Worm (Caenorhabditis elegans): ENCODE data around the gene W04G3.7.

Gene W04G3.7

ce11 chrX:11057028-11057427 lies 28.0 kb downstream of the W04G3.7 start, which contains the start of gene lpr-3:
Gene lpr-3, plus strand, starts transcription at chrX:11057401.
- TF ChIP-seq T22C8.4 (GFP tag; IDR thresholded peaks at IDR 0.05) (no peak), tab-1 (GFP tag; IDR thresholded peaks at IDR 0.05) (no peak), klf-2 (GFP tag; conservative IDR thresholded peaks at IDR 0.05) (no peak), flt-1 (GFP tag; IDR thresholded peaks at IDR 0.05) (no peak), ref-1 (GFP tag; conservative IDR thresholded peaks at IDR 0.05) (no peak), med-1 (GFP tag; optimal IDR thresholded peaks at IDR 0.05; ENCODE audit: insufficient read depth) (no peak), cog-1 (tag; optimal IDR thresholded peaks at IDR 0.05) (no peak), ztf-23 (GFP tag; IDR thresholded peaks at IDR 0.05) (no peak), ztf-29 (GFP tag; IDR thresholded peaks at IDR 0.05) (no peak)

ce11 chrX:11053615-11054014 lies 31.4 kb downstream of the W04G3.7 start, which contains the start of gene C09F12.2:
Gene C09F12.2, plus strand, starts transcription at chrX:11053915.
- TF ChIP-seq ref-1 (GFP tag; conservative IDR thresholded peaks at IDR 0.05), result no peak
- no peak for TF ChIP-seq flt-1 (GFP tag; IDR thresholded peaks at IDR 0.05)
- TF ChIP-seq T22C8.4 (GFP tag; IDR thresholded peaks at IDR 0.05), result no peak
- TF ChIP-seq tab-1 (GFP tag; IDR thresholded peaks at IDR 0.05), result no peak
- TF ChIP-seq klf-2 (GFP tag; conservative IDR thresholded peaks at IDR 0.05), result no peak
- TF ChIP-seq med-1 (GFP tag; optimal IDR thresholded peaks at IDR 0.05; ENCODE audit: insufficient read depth), result no peak
- TF ChIP-seq cog-1 (tag; optimal IDR thresholded peaks at IDR 0.05), result no peak
- no peak for TF ChIP-seq ztf-29 (GFP tag; IDR thresholded peaks at IDR 0.05)
- TF ChIP-seq ztf-23 (GFP tag; IDR thresholded peaks at IDR 0.05), result no peak

- TF ChIP-seq flt-1 (GFP tag; IDR thresholded peaks at IDR 0.05), result no peak
- no peak for TF ChIP-seq klf-2 (GFP tag; conservative IDR thresholded peaks at IDR 0.05)
- TF ChIP-seq ztf-29 (GFP tag; IDR thresholded peaks at IDR 0.05), result no peak
- no peak for TF ChIP-seq med-1 (GFP tag; optimal IDR thresholded peaks at IDR 0.05; ENCODE audit: insufficient read depth)
- no peak for TF ChIP-seq ref-1 (GFP tag; conservative IDR thresholded peaks at IDR 0.05)
- no peak for TF ChIP-seq ztf-23 (GFP tag; IDR thresholded peaks at IDR 0.05)
- TF ChIP-seq T22C8.4 (GFP tag; IDR thresholded peaks at IDR 0.05), result no peak
- no peak for TF ChIP-seq tab-1 (GFP tag; IDR thresholded peaks at IDR 0.05)
- TF ChIP-seq cog-1 (tag; optimal IDR thresholded peaks at IDR 0.05), result no peak
These were observed 34.7 kb downstream of the W04G3.7 start for ce11 chrX:11050335-11050734.

ce11 chrX:11047183-11047582 lies 37.9 kb downstream of the W04G3.7 start, which contains the start of gene clc-1:
Gene clc-1, plus strand, starts transcription at chrX:11047446.
- TF ChIP-seq ztf-29 (GFP tag; IDR thresholded peaks at IDR 0.05) (no peak), cog-1 (tag; optimal IDR thresholded peaks at IDR 0.05) (no peak), flt-1 (GFP tag; IDR thresholded peaks at IDR 0.05) (no peak), ref-1 (GFP tag; conservative IDR thresholded peaks at IDR 0.05) (no peak), T22C8.4 (GFP tag; IDR thresholded peaks at IDR 0.05) (no peak), klf-2 (GFP tag; conservative IDR thresholded peaks at IDR 0.05) (no peak), ztf-23 (GFP tag; IDR thresholded peaks at IDR 0.05) (no peak), med-1 (GFP tag; optimal IDR thresholded peaks at IDR 0.05; ENCODE audit: insufficient read depth) (no peak), tab-1 (GFP tag; IDR thresholded peaks at IDR 0.05) (no peak)

ce11 chrX:11042777-11043176 lies 42.3 kb downstream of the W04G3.7 start, which contains the start of gene C09F12.3:
Gene C09F12.3, minus strand, starts transcription at chrX:11042877.
- TF ChIP-seq T22C8.4 (GFP tag; IDR thresholded peaks at IDR 0.05), result no peak
- TF ChIP-seq med-1 (GFP tag; optimal IDR thresholded peaks at IDR 0.05; ENCODE audit: insufficient read depth), result no peak
- TF ChIP-seq ztf-23 (GFP tag; IDR thresholded peaks at IDR 0.05), result no peak
- TF ChIP-seq flt-1 (GFP tag; IDR thresholded peaks at IDR 0.05), result no peak
- TF ChIP-seq ztf-29 (GFP tag; IDR thresholded peaks at IDR 0.05), result no peak
- TF ChIP-seq klf-2 (GFP tag; conservative IDR thresholded peaks at IDR 0.05), result no peak
- no peak for TF ChIP-seq tab-1 (GFP tag; IDR thresholded peaks at IDR 0.05)
- TF ChIP-seq ref-1 (GFP tag; conservative IDR thresholded peaks at IDR 0.05), result no peak
- TF ChIP-seq cog-1 (tag; optimal IDR thresholded peaks at IDR 0.05), result no peak

- TF ChIP-seq cog-1 (tag; optimal IDR thresholded peaks at IDR 0.05) (no peak), klf-2 (GFP tag; conservative IDR thresholded peaks at IDR 0.05) (no peak), med-1 (GFP tag; optimal IDR thresholded peaks at IDR 0.05; ENCODE audit: insufficient read depth) (no peak), T22C8.4 (GFP tag; IDR thresholded peaks at IDR 0.05) (no peak), tab-1 (GFP tag; IDR thresholded peaks at IDR 0.05) (no peak), ref-1 (GFP tag; conservative IDR thresholded peaks at IDR 0.05) (no peak), flt-1 (GFP tag; IDR thresholded peaks at IDR 0.05) (no peak), ztf-29 (GFP tag; IDR thresholded peaks at IDR 0.05) (no peak), ztf-23 (GFP tag; IDR thresholded peaks at IDR 0.05) (no peak)
These were observed 46.8 kb downstream of the W04G3.7 start for ce11 chrX:11038221-11038620.

ce11 chrX:11036114-11037087 lies 48.7 kb downstream of the W04G3.7 start:
- TF ChIP-seq flt-1 (GFP tag; IDR thresholded peaks at IDR 0.05) (no peak), klf-2 (GFP tag; conservative IDR thresholded peaks at IDR 0.05) (no peak), cog-1 (tag; optimal IDR thresholded peaks at IDR 0.05) (no peak), ref-1 (GFP tag; conservative IDR thresholded peaks at IDR 0.05) (no peak), ztf-23 (GFP tag; IDR thresholded peaks at IDR 0.05) (no peak), T22C8.4 (GFP tag; IDR thresholded peaks at IDR 0.05) (no peak), tab-1 (GFP tag; IDR thresholded peaks at IDR 0.05) (no peak), ztf-29 (GFP tag; IDR thresholded peaks at IDR 0.05) (no peak), med-1 (GFP tag; optimal IDR thresholded peaks at IDR 0.05; ENCODE audit: insufficient read depth) (no peak)

ce11 chrX:11035563-11035962 lies 49.5 kb downstream of the W04G3.7 start:
- TF ChIP-seq med-1 (GFP tag; optimal IDR thresholded peaks at IDR 0.05; ENCODE audit: insufficient read depth) (no peak), tab-1 (GFP tag; IDR thresholded peaks at IDR 0.05) (no peak), ztf-29 (GFP tag; IDR thresholded peaks at IDR 0.05) (no peak), flt-1 (GFP tag; IDR thresholded peaks at IDR 0.05) (no peak), cog-1 (tag; optimal IDR thresholded peaks at IDR 0.05) (no peak), klf-2 (GFP tag; conservative IDR thresholded peaks at IDR 0.05) (no peak), T22C8.4 (GFP tag; IDR thresholded peaks at IDR 0.05) (no peak), ref-1 (GFP tag; conservative IDR thresholded peaks at IDR 0.05) (no peak), ztf-23 (GFP tag; IDR thresholded peaks at IDR 0.05) (no peak)

All from whole organism, midembryonic.